Fruit fly (Drosophila melanogaster): ENCODE data around the gene CG9192.
A peak's percentile ranks its signal among the peaks of the same experiment; 100 is the strongest.

Gene CG9192

DNA sequence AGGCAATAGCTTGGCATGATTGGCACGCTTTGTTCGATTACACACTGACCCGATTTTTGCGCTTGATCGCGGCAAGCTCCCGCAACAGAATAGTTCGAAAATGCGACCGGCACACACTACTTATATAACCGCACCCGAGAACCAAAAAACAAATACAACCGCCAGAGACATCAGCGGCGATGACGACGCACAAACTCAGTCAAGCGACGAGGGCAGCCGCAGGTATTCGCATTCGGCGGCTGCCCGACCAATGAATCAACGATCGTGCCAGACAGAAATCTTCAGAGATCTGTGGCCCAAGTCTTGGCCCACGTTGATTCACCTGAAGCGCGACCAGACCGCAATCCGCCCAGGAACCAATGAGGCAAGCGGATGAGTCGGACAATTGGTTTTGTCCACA lies at the start of gene CG9192:
TSS of gene CG9192 (minus strand) at position 101 of the 400 bp plus-strand sequence.
- no peak for TF ChIP-seq Smox (GFP tag; optimal IDR thresholded peaks at IDR 0.05)
- TF ChIP-seq lz (GFP tag; optimal IDR thresholded peaks at IDR 0.05) = no peak
- no peak for TF ChIP-seq CG8319 (GFP tag; optimal IDR thresholded peaks at IDR 0.05)
- no peak for TF ChIP-seq Ets96B (tag; optimal IDR thresholded peaks at IDR 0.05)

DNA sequence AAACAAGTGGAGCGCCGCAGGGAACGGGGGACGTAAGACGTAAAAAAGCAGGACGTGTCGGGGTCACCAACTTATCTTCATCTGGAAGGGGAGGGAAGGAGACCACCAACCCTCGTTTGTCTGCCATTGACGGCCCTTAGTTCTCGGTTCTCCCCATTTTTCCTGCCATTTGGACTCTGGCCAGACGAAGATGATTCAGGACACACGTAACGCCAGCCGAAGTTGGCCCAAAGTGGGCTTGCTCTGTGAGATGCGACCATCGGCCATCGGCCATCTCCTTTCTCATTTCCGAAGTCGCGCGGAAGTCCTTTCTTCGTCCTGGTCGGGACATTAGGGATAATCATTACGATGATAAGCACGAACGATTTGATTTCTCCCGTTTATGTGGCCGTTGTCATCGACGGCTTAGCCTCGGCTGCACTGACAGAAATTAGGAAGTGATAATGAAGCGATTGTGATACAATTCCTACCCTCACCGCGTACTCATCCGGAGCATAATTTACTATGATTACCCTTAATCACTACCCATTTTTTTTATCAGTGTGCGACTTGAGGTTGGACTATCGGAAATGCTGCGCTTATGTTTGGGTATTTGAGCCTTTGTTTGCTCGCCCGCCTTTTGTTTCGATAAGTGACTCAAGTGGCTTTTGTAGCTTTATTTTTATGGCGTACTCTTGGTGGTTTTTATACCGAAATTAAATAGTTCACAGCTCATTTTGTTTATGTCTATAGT lies 42.9 kb upstream of the CG9192 start:
- TF ChIP-seq Sox102F (GFP tag; optimal IDR thresholded peaks at IDR 0.05) (no peak), Eip75B (GFP tag; optimal IDR thresholded peaks at IDR 0.05) (no peak)

DNA sequence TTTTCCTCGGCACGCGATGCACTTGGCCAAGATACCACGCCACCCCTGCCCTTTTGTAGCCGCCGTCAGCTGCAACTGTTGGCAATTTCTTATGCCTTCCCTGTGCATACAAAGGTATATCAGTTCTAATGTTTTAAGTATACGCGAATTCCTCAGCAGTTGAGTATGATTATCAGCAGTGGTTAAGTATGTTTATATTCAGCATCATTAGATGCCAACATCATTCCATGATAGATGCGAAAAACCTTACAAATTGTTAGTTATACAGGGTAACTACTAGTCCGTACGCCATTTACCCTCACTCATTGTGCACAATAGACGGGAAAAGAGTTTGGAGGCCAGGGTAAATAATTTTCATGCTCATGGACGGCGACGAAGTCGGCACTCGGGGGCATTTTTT lies 41.6 kb upstream of the CG9192 start:
- TF ChIP-seq net (GFP tag; optimal IDR thresholded peaks at IDR 0.05) (peak; percentile 21), Smox (GFP tag; optimal IDR thresholded peaks at IDR 0.05) (peak; percentile 4), CG8632 (GFP tag; optimal IDR thresholded peaks at IDR 0.05) (peak; percentile 6), lz (GFP tag; optimal IDR thresholded peaks at IDR 0.05) (no peak), fkh (GFP tag; optimal IDR thresholded peaks at IDR 0.05) (no peak), eg (GFP tag; IDR thresholded peaks at IDR 0.05) (peak; percentile 55; the same call in 2 of the 3 replicates), CG11294 (GFP tag; IDR thresholded peaks at IDR 0.05) (no peak), CG4318 (GFP tag; optimal IDR thresholded peaks at IDR 0.05) (no peak), topi (GFP tag; optimal IDR thresholded peaks at IDR 0.05) (no peak), CG6792 (GFP tag; optimal IDR thresholded peaks at IDR 0.05) (no peak), CG8119 (GFP tag; IDR thresholded peaks at IDR 0.05) (peak; percentile 61), Sox102F (GFP tag; optimal IDR thresholded peaks at IDR 0.05) (peak; percentile 7), Sox15 (GFP tag; optimal IDR thresholded peaks at IDR 0.05) (no peak), Sox14 (GFP tag; optimal IDR thresholded peaks at IDR 0.05) (peak; percentile 45), spab (GFP tag; optimal IDR thresholded peaks at IDR 0.05) (no peak), vri (GFP tag; optimal IDR thresholded peaks at IDR 0.05) (no peak), CG1621 (tag; optimal IDR thresholded peaks at IDR 0.05) (peak; percentile 8), CG8319 (GFP tag; optimal IDR thresholded peaks at IDR 0.05) (no peak), dac (GFP tag; optimal IDR thresholded peaks at IDR 0.05) (no peak), Ets96B (tag; optimal IDR thresholded peaks at IDR 0.05) (no peak), CG6854 (GFP tag; optimal IDR thresholded peaks at IDR 0.05) (no peak), CG10669 (GFP tag; optimal IDR thresholded peaks at IDR 0.05) (no peak), CG6163 (GFP tag; IDR thresholded peaks at IDR 0.05) (peak; percentile 58; the same call in 2 of the 3 replicates), Lpt (GFP tag; optimal IDR thresholded peaks at IDR 0.05) (peak; percentile 16), CG16779 (tag; optimal IDR thresholded peaks at IDR 0.05) (no peak), Hr38 (GFP tag; optimal IDR thresholded peaks at IDR 0.05) (no peak), CG3919 (GFP tag; optimal IDR thresholded peaks at IDR 0.05) (no peak), dsx (GFP tag; optimal IDR thresholded peaks at IDR 0.05; ENCODE audit: poor library complexity, severe bottlenecking) (no peak), Gug (GFP tag; IDR thresholded peaks at IDR 0.05) (no peak), CG31627 (GFP tag; optimal IDR thresholded peaks at IDR 0.05) (peak; percentile 4), pdm3 (GFP tag; optimal IDR thresholded peaks at IDR 0.05) (peak; percentile 62), esn (GFP tag; optimal IDR thresholded peaks at IDR 0.05) (no peak), CG6276 (GFP tag; optimal IDR thresholded peaks at IDR 0.05) (no peak), CG10631 (GFP tag; optimal IDR thresholded peaks at IDR 0.05) (peak; percentile 21), OdsH (GFP tag; optimal IDR thresholded peaks at IDR 0.05) (peak; percentile 47), Eip75B (GFP tag; optimal IDR thresholded peaks at IDR 0.05) (no peak), CG9139 (GFP tag; optimal IDR thresholded peaks at IDR 0.05) (no peak), CG6808 (GFP tag; optimal IDR thresholded peaks at IDR 0.05) (no peak), Eip78C (GFP tag) (no peak), Met (GFP tag; optimal IDR thresholded peaks at IDR 0.05) (peak; percentile 1), Blimp-1 (GFP tag; optimal IDR thresholded peaks at IDR 0.05) (no peak), CG11902 (GFP tag; optimal IDR thresholded peaks at IDR 0.05) (no peak), acj6 (GFP tag; optimal IDR thresholded peaks at IDR 0.05) (peak; percentile 56), svp (GFP tag) (no peak), Ets21C (GFP tag; optimal IDR thresholded peaks at IDR 0.05) (no peak), Hr39 (GFP tag; optimal IDR thresholded peaks at IDR 0.05) (peak; percentile 27), CG7368 (GFP tag; optimal IDR thresholded peaks at IDR 0.05) (no peak)

Measured in whole organism, prepupa.